Fruit fly (Drosophila melanogaster) ovary, adult (tissue): Measurements from ENCODE around the gene Wbp2.

Experiments
- CG17801 ChIP-seq: fragments of 200-800 bp; optimal IDR thresholded peaks from 2 replicates; lab custom pipeline; 2019; ENCODE audit warnings: missing biosample characterization, mild to moderate bottlenecking, missing genetic modification characterization, moderate library complexity; ENCODE audit not compliant: partially characterized antibody

Wbp2 gene

DNA sequence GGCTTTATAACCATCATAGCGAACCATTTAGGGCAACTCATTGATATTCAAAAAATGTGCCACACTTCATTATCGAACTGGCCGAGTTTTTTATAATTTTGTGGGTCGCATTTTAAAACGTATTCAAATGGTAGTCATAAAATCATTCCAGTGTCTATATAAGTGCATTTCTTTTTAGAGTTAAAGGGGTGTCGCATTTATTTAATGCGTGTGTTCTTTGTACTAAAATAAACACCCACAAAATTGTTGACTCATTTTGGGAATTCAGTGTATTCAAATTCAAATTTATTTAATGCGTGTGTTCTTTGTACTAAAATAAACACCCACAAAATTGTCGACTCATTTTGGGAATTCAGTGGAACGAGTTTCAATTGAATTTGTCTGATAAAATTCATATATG lies 19.5 kb upstream of the Wbp2 start:
- TF ChIP-seq CG17801 (GFP tag; lab: Kevin White, UChicago) = no peak

DNA sequence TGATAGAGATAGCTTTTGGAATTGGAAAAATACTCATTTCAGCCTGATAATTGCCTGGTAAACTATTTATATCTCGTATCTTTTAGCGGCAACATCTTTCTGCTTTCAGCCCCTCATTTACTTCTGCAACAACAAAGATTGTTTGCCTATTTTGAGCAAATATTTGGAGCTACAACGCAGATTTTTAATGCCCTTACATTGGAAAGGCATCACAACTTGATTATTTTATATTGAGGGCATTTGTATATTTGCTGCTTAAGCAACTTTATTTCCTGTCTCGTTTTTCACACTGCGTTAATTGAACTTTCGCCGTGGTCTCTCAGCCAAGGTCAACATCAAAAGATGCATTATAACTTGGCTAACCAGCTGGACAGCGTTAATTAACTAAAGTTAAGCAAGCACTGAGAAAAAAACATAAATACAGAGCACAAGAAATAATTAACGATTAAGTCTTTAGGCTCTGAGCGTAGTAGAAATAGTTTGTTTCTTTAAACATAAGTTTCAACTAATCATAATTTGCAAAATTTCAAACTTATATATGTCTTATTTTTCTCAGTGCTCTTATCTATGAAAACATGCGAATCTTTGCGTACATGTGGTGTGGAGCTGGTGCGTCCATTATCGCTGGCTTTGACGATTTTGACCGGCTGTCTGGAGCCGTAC lies 18.5 kb upstream of the Wbp2 start:
- TF ChIP-seq CG17801 (GFP tag; lab: Kevin White, UChicago) = no peak

DNA sequence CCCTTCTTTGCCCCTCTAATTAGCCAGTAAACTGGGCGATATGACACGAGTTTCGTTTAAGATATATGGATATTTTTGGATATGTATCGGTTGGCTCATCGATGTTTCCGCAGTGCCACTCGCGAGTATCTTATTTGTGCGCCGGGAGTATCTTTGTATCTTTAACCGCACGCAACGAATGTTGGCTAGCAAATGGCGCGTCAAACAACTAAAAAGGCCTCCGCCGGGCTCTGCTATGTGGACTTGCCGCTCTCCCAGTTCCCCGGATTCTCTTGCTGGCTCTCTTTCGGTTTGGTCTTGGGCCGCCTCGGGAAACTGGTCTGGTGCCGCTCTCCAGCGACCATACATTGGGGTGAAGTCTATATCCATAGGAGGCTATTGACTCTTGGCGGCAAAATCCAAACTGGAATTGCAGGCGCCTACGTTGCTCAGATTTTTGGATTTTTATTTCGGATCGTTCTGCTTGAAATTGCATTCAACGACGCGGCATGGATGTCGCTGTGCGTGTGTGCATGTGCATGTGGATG lies 17.5 kb upstream of the Wbp2 start:
- no peak for TF ChIP-seq CG17801 (GFP tag; lab: Kevin White, UChicago)

DNA sequence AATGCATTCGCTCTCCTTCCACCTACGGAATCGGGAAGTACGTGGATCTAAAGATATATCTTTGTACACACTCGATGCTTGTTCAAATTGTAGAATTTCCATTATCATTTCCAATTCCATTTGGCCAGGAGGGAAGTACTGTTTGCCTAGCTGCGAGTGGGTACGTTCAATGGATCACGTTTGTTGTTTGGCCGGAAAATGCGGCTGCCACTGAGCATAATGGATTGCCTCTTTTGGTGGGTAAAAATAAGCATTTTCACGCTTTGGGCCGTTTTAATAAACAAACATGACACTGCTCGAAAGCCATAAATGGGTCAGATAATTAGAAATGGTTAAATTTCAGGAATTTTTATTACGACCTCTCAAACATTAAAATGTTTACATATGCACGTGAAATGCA lies 16.6 kb upstream of the Wbp2 start:
- no peak for TF ChIP-seq CG17801 (GFP tag; lab: Kevin White, UChicago)

DNA sequence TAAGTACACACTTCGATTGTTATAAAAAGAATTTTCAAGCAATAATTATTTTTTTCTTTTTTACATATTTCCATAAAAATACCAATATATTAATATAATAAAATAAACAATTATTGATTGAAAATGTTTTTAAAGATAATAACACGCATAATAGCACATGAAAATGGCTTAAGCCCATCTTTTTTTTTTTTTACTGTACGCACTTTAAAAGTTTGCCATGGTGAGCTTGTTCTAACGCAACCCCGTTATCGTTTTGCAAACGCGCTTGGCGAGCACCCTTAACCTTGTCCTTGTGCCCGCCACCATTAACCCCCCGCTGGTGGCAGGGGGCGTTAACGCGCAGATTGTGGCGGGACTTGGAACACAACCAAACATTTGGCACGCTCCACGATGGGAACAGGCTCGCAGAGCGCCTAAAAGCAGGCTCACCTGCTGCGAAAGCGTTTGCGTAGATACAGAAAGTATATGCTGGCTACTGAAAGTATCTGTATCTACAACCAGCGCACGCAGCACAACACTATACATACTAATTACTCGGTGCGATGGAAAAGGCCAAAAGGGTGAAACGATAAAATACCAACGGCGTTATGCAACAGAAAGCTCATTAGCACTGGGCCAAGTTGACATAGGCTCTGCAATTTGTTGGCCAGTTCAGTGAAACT lies 16.0 kb upstream of the Wbp2 start:
- no peak for TF ChIP-seq CG17801 (GFP tag; lab: Kevin White, UChicago)

DNA sequence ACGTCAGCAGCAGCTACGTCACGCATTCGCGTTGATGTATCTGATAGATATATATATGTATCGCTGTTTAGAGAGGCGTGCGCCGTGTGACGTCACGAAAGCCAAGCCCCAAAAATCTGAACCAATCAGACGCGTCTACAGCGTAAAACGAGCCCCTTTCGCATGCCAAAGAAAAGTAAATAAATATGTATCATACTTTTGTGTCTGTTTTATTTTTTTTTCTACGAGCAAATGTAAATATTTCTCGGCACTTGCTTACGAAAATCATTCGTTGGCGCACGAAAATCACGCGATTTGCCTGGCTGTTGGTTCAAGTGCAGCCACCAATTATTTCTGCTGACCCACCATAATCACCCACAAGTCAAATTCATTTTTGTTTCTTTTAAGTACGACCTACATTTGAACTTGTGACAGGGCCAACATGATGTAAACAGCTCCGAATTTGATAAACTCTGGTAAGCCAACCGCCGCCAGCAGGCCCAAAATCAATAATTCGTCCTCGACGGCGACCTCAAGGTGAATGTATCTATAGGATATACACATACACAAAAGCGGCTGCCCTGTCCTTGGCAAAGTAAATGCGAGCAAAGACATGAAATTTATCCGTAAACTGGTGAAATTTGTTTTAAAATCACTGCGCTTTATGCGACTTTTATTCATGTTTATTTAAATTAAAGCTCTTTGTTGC lies 15.3 kb upstream of the Wbp2 start:
- peak; percentile 91 for TF ChIP-seq CG17801 (GFP tag; lab: Kevin White, UChicago)

DNA sequence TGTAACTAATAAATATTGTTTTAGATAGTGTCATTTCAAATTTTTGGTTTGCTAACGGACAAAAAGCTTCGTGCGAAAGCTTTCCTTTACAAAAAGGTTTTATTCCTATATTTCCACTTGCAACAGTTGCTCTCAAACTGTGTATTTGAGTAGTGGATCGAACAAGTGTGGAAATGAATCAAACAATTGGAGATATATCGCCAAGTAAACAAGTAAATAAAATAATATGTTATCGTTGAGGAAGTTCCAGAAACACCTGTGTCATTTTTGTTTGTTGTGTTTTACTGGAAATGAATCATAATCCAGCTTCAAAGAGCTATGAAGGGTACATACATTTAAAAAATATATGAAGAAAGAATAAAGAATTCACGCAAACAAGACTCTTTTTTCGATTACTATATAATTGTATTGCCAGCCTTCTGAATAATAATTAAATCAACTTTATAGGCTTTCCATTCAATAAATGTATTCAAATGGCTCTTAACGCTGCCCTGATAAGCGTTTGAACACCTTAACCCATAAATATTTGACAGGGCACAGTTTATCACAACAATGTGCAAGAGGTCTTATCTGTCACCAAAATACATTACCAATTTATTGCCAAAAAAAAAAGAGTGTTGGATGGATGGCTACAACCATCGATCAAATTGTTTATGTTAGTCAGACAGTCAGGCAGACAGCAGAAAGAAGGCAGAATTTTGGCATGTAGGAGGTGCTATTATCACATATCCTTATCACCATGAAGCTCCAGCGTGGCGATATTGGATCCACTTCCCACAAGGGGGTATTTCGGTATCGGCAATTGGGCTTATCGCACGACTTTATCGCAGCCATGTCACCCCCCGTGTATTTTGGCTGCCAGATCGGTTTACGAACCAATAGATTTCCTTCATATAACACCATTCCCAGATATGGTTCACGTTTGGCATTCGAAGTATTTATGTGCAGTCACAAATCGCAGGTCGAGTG lies 14.2 kb upstream of the Wbp2 start:
- TF ChIP-seq CG17801 (GFP tag; lab: Kevin White, UChicago) = no peak

DNA sequence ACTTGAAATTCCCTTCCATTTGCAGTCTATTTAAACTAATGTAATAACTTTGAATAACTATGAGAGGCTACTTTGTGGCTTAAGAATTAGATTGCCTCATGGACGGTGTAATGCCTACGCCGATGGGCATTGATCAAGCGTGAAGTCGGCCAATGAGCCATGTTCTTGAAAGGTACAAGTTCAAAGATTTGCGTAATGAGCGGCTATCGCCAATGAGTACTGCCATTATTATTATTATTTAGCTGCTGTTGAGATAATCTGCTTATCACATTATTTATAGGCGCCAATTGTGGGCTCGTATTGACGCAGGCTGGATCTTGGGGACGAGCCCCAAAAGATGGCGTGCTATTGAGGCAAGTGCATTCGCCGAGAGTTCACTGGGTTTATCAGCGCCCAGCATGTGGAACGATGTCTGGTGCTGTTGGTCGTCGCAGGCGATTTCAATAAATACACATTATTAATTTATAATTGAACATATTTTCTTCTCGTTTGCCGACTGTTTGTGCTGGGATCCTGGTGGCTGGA lies 12.7 kb upstream of the Wbp2 start:
- TF ChIP-seq CG17801 (GFP tag; lab: Kevin White, UChicago) = no peak

DNA sequence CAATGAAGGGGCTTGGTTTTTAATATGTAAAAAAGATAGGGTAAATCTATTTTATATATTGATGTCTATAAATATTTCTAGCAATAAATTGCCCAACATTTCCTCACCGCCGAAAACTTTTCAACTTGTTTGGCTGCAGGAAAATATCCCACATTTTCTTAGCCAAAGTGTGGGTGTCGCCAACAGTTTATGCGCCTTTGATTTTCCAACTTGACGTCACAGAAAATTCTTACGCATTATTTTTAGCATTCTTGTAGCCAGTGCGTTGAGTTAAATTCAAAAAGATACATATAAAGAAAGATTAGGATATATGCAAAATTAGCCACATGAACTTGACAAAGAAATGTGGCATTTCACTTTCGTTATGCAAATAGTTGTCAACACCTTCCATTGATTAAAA lies 10.1 kb upstream of the Wbp2 start:
- TF ChIP-seq CG17801 (GFP tag; lab: Kevin White, UChicago) = no peak

DNA sequence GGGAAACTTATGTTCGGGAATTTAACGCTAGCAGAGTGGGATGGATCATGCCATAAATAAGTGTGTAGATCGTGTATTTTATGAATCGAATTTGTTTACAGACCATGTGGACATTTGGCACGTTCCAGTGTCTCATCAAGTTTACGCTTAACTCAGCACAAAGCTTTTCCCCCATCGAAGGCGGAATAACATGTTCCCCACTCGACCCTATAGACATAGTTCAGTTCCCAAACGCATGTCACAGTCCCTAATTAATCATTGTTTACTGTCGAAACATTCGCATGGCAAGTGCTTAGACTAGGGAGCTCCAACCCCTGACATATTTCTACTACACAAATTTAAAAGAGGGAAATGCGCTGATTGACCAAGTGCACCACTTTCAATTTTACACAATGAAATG lies 8.5 kb upstream of the Wbp2 start:
- no peak for TF ChIP-seq CG17801 (GFP tag; lab: Kevin White, UChicago)

DNA sequence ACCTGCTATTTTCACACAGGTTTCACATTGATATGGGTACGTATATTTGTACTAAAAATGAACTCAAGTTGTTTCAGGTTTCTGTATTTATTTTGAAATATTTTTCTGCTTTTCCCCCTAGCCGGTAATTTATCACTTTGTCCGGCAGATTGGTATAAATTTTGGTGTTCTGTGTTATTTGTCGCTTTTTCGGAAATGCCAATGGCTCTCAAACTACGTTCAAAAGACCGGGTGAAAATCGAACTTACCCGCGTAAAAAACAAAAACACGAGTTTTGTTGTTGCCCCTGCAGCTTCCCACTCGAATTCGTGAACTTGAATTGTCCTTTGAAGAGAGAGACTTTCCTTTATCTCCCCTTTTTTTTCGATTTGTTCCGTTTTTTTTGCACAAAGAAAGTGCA lies 7.4 kb upstream of the Wbp2 start:
- no peak for TF ChIP-seq CG17801 (GFP tag; lab: Kevin White, UChicago)

DNA sequence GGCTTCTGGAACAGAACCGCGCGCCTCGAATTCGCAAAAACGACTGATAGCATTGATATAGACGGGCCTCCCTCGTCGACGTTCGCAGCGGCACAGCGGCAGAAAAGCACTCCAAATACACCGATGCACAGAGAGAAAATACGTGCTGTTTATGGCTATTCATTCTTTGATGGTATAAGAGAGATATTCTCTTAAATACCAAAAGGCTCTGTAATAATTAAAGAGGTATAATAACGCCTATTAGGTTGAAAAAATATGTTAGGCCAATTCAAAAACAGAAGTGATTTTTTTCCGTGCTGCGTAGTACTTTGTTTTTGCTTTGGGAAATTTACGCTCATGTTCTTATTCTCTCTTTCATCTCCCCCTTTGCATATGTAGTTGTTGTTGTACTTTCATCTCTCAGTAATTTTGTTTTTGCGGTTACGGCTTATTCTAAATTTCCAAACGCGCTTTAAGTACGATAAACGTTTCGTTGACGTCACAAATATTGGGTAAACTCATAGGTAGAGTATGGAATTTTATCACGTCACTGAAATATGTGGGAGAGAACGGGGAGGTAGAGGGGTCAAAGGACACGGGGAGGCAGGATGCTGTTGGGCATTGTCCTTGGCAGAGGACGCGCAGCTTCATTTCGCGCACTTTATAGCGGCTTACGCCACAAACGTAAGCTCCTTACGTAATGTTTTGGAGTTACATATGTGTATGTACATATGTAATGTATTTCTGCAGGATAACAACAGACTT lies 6.7 kb upstream of the Wbp2 start, which contains the start of gene nebu:
Gene nebu, minus strand, starts transcription at position 51 of the 744 bp plus-strand sequence.
- peak; percentile 98 for TF ChIP-seq CG17801 (GFP tag; lab: Kevin White, UChicago)

DNA sequence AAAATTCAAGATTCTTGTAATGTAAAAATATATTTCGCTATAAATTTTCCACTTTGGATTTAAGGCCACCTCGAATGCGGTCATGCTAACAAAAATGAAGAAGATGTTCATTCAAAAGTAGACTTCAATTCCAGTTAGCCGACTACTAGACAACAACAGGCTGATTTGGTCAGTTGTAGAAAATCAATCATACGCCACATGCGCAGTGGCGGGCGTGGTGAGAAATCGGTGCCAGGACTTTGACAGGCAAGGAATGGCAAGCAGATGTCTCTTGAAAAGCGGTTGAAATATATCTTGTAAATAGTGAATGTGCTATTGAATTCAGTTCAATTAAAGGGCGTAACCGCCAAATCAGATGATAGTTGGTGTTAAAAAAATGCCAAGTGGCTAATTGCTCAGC lies 3.5 kb downstream of the Wbp2 start, which contains the start of gene Ent3:
Gene Ent3, plus strand, starts transcription at position 224 of the 400 bp plus-strand sequence.
- no peak for TF ChIP-seq CG17801 (GFP tag; lab: Kevin White, UChicago)
